Fruit fly (Drosophila melanogaster): Measurements from ENCODE around the gene CG31370.

DNA sequence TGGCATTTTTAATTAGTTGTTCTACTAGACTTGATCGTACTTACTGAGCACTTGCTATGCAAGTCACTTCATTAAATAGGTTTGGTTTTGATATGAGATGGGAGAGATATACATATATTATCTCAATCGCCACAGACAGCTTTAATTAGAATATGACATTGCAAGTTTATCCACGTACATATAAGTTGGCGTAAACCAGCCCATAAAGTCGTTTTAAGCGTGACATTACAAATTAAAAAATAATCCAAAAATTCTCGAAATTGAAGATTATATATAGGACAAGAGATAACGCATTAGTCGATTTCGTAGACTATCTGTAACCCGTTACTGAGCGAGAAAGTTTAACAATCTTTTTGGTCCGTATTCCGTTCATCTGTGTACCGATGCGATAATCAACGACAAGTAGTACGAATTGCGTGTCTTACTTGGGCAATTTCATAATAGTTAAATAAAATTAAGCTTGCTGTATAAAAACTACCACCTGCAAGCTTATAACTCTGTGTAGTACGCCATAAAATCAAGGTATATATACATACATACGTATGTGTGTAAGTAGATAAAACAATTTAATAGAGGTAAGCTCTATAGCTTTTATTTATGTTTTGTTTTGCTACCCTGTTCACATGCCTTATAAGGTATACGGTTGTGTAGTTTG, 17.9 kb downstream of the CG31370 start, which contains the start of gene CG10560:
- TF ChIP-seq pan (optimal IDR thresholded peaks at IDR 0.05) (no peak), Myc (optimal IDR thresholded peaks at IDR 0.05) (no peak), dl (GFP tag; optimal IDR thresholded peaks at IDR 0.05; ENCODE audit: insufficient read depth in 1 of 2, partially characterized antibody in 2 of 2) (no peak), usp (GFP tag; optimal IDR thresholded peaks at IDR 0.05) (no peak), Dfd (GFP tag; optimal IDR thresholded peaks at IDR 0.05) (no peak), Dif (GFP tag; optimal IDR thresholded peaks at IDR 0.05; ENCODE audit: partially characterized antibody) (no peak), Rel (GFP tag; optimal IDR thresholded peaks at IDR 0.05) (no peak), Rel (tag; optimal IDR thresholded peaks at IDR 0.05) (no peak), N (GFP tag; optimal IDR thresholded peaks at IDR 0.05) (no peak)

Measured in whole organism, wandering third instar larva.